Worm (Caenorhabditis elegans): Measurements from ENCODE around the gene sel-9.

sel-9 gene

ce11 chrV:8334360-8334759 lies 32.0 kb upstream of the sel-9 start, which contains the start of gene tmd-2 (continued):
- TF ChIP-seq hlh-11 (tag; optimal IDR thresholded peaks at IDR 0.05) (no peak), nhr-48 (tag; optimal IDR thresholded peaks at IDR 0.05) (no peak)

DNA sequence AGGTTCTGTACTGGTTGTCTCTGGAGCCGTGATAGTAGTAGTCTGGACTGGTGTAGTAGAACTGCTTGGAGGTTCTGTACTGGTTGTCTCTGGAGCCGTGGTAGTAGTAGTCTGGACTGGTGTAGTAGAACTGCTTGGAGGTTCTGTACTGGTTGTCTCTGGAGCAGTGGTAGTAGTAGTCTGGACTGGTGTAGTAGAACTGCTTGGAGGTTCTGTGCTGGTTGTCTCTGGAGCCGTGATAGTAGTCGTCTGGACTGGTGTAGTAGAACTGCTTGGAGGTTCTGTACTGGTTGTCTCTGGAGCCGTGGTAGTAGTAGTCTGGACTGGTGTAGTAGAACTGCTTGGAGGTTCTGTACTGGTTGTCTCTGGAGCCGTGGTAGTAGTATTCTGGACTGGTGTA lies 27.0 kb upstream of the sel-9 start:
- TF ChIP-seq F26F4.8 (GFP tag; conservative IDR thresholded peaks at IDR 0.05) (peak; percentile 84), Y105C5A.15 (GFP tag; IDR thresholded peaks at IDR 0.05) (0 out of 2 replicates have a peak, but pooled peaks have one; percentile 57), snpc-1.2 (GFP tag; IDR thresholded peaks at IDR 0.05) (0 out of 2 replicates have a peak, but pooled peaks have one; percentile 29), D1046.2 (GFP tag; IDR thresholded peaks at IDR 0.05) (0 out of 2 replicates have a peak, but pooled peaks have one; percentile 68), lim-7 (GFP tag; IDR thresholded peaks at IDR 0.05) (peak; percentile 70), madf-5 (GFP tag; IDR thresholded peaks at IDR 0.05) (peak in 1 of 2 experiments; percentile 50; a peak in 1 of 4 replicates), F44E2.7 (GFP tag; IDR thresholded peaks at IDR 0.05) (0 out of 2 replicates have a peak, but pooled peaks have one; percentile 38), dmd-8 (GFP tag; IDR thresholded peaks at IDR 0.05) (peak; percentile 72; the same call in 1 of the 2 replicates), madf-9 (GFP tag; conservative IDR thresholded peaks at IDR 0.05) (0 out of 2 replicates have a peak, but pooled peaks have one; percentile 47)

ce11 chrV:8327080-8327479 lies 24.7 kb upstream of the sel-9 start:
- TF ChIP-seq dve-1 (tag; optimal IDR thresholded peaks at IDR 0.05; ENCODE audit: insufficient read depth) (no peak), set-16 (GFP tag; IDR thresholded peaks at IDR 0.05) (peak; percentile 89), php-3 (GFP tag; IDR thresholded peaks at IDR 0.05) (no peak), aha-1 (tag) (no peak), lin-1 (GFP tag; IDR thresholded peaks at IDR 0.05) (no peak), F37D6.2 (tag; optimal IDR thresholded peaks at IDR 0.05) (no peak), hlh-11 (tag; optimal IDR thresholded peaks at IDR 0.05) (no peak)

ce11 chrV:8325906-8326305 lies 23.5 kb upstream of the sel-9 start:
- TF ChIP-seq zip-11 (GFP tag; IDR thresholded peaks at IDR 0.05) (no peak), set-16 (GFP tag; IDR thresholded peaks at IDR 0.05) (peak; percentile 74), F26F4.8 (GFP tag; conservative IDR thresholded peaks at IDR 0.05) (no peak), hlh-11 (tag; optimal IDR thresholded peaks at IDR 0.05) (no peak)

- TF ChIP-seq zip-2 (tag; optimal IDR thresholded peaks at IDR 0.05) (no peak), aha-1 (tag) (peak; percentile 95), unc-62 (GFP tag; optimal IDR thresholded peaks at IDR 0.05 in 1 of 2) (peak in 1 of 2 experiments; percentile 69), unc-62 (tag; optimal IDR thresholded peaks at IDR 0.05) (no peak)
Observed at ce11 chrV:8323545-8323944, 21.2 kb upstream of the sel-9 start.

DNA sequence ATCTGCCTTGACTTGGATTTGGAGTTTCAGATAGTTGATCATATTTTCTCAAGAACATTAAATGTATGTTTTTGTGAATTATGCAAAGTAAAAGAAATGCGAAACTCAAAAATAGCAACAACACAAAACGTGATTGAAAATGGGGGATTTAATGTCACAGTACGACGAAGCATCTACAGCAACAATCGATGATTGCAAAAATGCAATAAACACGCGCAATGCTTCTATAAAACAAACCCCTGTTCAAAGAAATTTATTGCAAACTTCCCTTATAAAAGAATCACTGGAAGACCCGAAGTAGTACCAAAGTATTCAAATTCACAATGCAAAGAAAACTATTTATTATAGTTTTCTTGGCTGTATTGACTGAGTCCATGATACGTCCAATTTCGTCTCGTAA lies 15.8 kb upstream of the sel-9 start, which contains the start of gene clec-219:
Gene clec-219 (plus strand): TSS at position 301 of the 400 bp plus-strand sequence.
- TF ChIP-seq jun-1 (tag; optimal IDR thresholded peaks at IDR 0.05) (no peak), T20F7.1 (GFP tag; optimal IDR thresholded peaks at IDR 0.05) (no peak), nhr-42 (GFP tag; IDR thresholded peaks at IDR 0.05) (no peak), lin-29 (GFP tag; IDR thresholded peaks at IDR 0.05) (no peak), Y105C5A.15 (GFP tag; IDR thresholded peaks at IDR 0.05) (no peak)

DNA sequence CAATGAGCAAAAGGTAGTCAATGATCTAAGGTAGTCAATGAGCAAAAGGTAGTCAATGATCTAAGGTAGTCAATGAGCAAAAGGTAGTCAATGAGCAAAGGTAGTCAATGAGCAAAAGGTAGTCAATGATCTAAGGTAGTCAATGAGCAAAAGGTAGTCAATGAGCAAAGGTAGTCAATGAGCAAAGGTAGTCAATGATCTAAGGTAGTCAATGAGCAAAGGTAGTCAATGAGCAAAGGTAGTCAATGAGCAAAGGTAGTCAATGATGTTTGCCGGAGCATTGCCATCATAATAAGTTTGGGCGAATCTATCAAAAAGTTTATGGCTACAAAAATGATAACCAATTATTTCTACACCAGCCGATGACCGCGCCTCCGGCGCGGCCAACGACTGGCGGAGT lies 12.4 kb upstream of the sel-9 start:
- TF ChIP-seq F26F4.8 (GFP tag; conservative IDR thresholded peaks at IDR 0.05): peak; percentile 65; the same call in 1 of the 2 replicates
- TF ChIP-seq F44E2.7 (GFP tag; IDR thresholded peaks at IDR 0.05): peak; percentile 38; the same call in 1 of the 2 replicates
- TF ChIP-seq madf-9 (GFP tag; conservative IDR thresholded peaks at IDR 0.05): 0 out of 2 replicates have a peak, but pooled peaks have one; percentile 42
- peak; percentile 37; the same call in 1 of the 2 replicates for TF ChIP-seq Y105C5A.15 (GFP tag; IDR thresholded peaks at IDR 0.05)
- peak in 1 of 2 experiments; percentile 49; a peak in 1 of 4 replicates for TF ChIP-seq madf-5 (GFP tag; IDR thresholded peaks at IDR 0.05)
- TF ChIP-seq lim-7 (GFP tag; IDR thresholded peaks at IDR 0.05): peak; percentile 67
- peak; percentile 30; the same call in 1 of the 2 replicates for TF ChIP-seq arid-1 (GFP tag; conservative IDR thresholded peaks at IDR 0.05)
- peak; percentile 22; the same call in 1 of the 2 replicates for TF ChIP-seq tra-1 (GFP tag; IDR thresholded peaks at IDR 0.05)
- TF ChIP-seq ceh-44 (GFP tag; IDR thresholded peaks at IDR 0.05): peak; percentile 38; the same call in 1 of the 2 replicates
- peak; percentile 46; the same call in 1 of the 2 replicates for TF ChIP-seq ZK337.2 (GFP tag; IDR thresholded peaks at IDR 0.05)

Data from whole organism, L4 larva.